Fruit fly (Drosophila melanogaster) whole organism, prepupa: Measurements from ENCODE around the gene CG4318.
A peak's percentile ranks its signal among the peaks of the same experiment; 100 is the strongest.

Experiments
- Blimp-1 ChIP-seq: fragments of 200-800 bp; sonication (Bioruptor generic); optimal IDR thresholded peaks from 3 replicates; lab custom pipeline; 2017; ENCODE audit warnings: missing biosample characterization, missing genetic modification characterization, mild to moderate bottlenecking, moderate library complexity, missing genetic modification reagents
- CG10669 ChIP-seq: fragments of 200-800 bp; sonication (Bioruptor generic); optimal IDR thresholded peaks from 3 replicates; lab custom pipeline; 2018; ENCODE audit warnings: missing biosample characterization, mild to moderate bottlenecking, missing genetic modification characterization, moderate library complexity
- CG11294 ChIP-seq: fragments of 200-800 bp; sonication (Bioruptor generic); IDR thresholded peaks from 2 replicates; pipeline ENCODE4 v1.3.6; 2022; ENCODE audit warnings: missing biosample characterization, missing genetic modification characterization
- CG11762 ChIP-seq: fragments of 200-800 bp; sonication (Bioruptor generic); optimal IDR thresholded peaks from 3 replicates; lab custom pipeline; 2016; ENCODE audit warnings: missing biosample characterization, missing genetic modification characterization; ENCODE audit not compliant: insufficient read depth
- CG15336 ChIP-seq: fragments of 200-800 bp; sonication (Bioruptor generic); IDR thresholded peaks from 2 replicates; pipeline ENCODE4 v1.3.6; 2022; ENCODE audit warnings: missing biosample characterization, missing genetic modification characterization
- CG1621 ChIP-seq: fragments of 200-800 bp; sonication (Bioruptor generic); optimal IDR thresholded peaks from 3 replicates; lab custom pipeline; 2018; ENCODE audit warnings: missing biosample characterization, mild to moderate bottlenecking, missing genetic modification characterization
- CG3032 ChIP-seq: fragments of 200-800 bp; optimal IDR thresholded peaks from 2 replicates; lab custom pipeline; 2019; ENCODE audit warnings: missing biosample characterization, mild to moderate bottlenecking, missing genetic modification characterization, moderate library complexity
- CG31627 ChIP-seq: fragments of 200-800 bp; sonication (Bioruptor generic); optimal IDR thresholded peaks from 3 replicates; lab custom pipeline; 2016; ENCODE audit warnings: missing biosample characterization, missing genetic modification characterization
- CG34406 ChIP-seq: fragments of 200-800 bp; sonication (Bioruptor generic); optimal IDR thresholded peaks from 3 replicates; lab custom pipeline; 2016; ENCODE audit warnings: missing biosample characterization, missing genetic modification characterization
- CG3919 ChIP-seq: fragments of 200-800 bp; sonication (Bioruptor generic); optimal IDR thresholded peaks from 3 replicates; lab custom pipeline; 2016; ENCODE audit warnings: missing biosample characterization, missing genetic modification characterization
- CG4318 ChIP-seq: fragments of 200-800 bp; sonication (Bioruptor generic); optimal IDR thresholded peaks from 3 replicates; lab custom pipeline; 2017; ENCODE audit warnings: missing biosample characterization, mild to moderate bottlenecking, missing genetic modification characterization
- CG6163 ChIP-seq: fragments of 200-800 bp; sonication (Bioruptor generic); IDR thresholded peaks from 3 replicates; pipeline ENCODE4 v1.3.6; 2022; ENCODE audit warnings: missing biosample characterization, missing genetic modification characterization
- CG6792 ChIP-seq: fragments of 200-800 bp; sonication (Bioruptor generic); optimal IDR thresholded peaks from 3 replicates; lab custom pipeline; 2016; ENCODE audit warnings: missing biosample characterization, missing genetic modification characterization
- CG6854 ChIP-seq: fragments of 200-800 bp; sonication (Bioruptor generic); optimal IDR thresholded peaks from 2 replicates; lab custom pipeline; 2017; ENCODE audit warnings: missing biosample characterization, mild to moderate bottlenecking, missing genetic modification characterization
- CG8119 ChIP-seq: fragments of 200-800 bp; sonication (Bioruptor generic); IDR thresholded peaks from 3 replicates; pipeline ENCODE4 v1.3.6; 2022; ENCODE audit warnings: missing biosample characterization, missing genetic modification characterization
- CG8632 ChIP-seq: fragments of 200-800 bp; sonication (Bioruptor generic); optimal IDR thresholded peaks from 3 replicates; lab custom pipeline; 2016; ENCODE audit warnings: missing biosample characterization, missing genetic modification characterization
- CG9139 ChIP-seq: fragments of 200-800 bp; sonication (Bioruptor generic); optimal IDR thresholded peaks from 3 replicates; lab custom pipeline; 2017; ENCODE audit warnings: missing biosample characterization, mild to moderate bottlenecking, missing genetic modification characterization
- Eip75B ChIP-seq: fragments of 200-800 bp; sonication (Bioruptor generic); optimal IDR thresholded peaks from 3 replicates; lab custom pipeline; 2016; ENCODE audit warnings: missing biosample characterization, missing genetic modification characterization
- Eip78C ChIP-seq: fragments of 200-800 bp; sonication (Bioruptor generic); peaks from one replicate; lab custom pipeline; 2016; ENCODE audit warnings: missing biosample characterization, missing genetic modification characterization
- Eip93F ChIP-seq: fragments of 200-800 bp; sonication (Bioruptor generic); optimal IDR thresholded peaks from 2 replicates; lab custom pipeline; 2016; ENCODE audit warnings: missing biosample characterization, mild to moderate bottlenecking, missing genetic modification characterization
- Ets21C ChIP-seq: fragments of 200-800 bp; sonication (Bioruptor generic); optimal IDR thresholded peaks from 3 replicates; lab custom pipeline; 2016; ENCODE audit warnings: missing biosample characterization, missing genetic modification characterization
- Ets96B ChIP-seq: fragments of 200-800 bp; optimal IDR thresholded peaks from 2 replicates; lab custom pipeline; 2019; ENCODE audit warnings: missing biosample characterization, mild to moderate bottlenecking, missing genetic modification characterization, moderate library complexity
- Gug ChIP-seq: fragments of 200-800 bp; sonication (Bioruptor generic); IDR thresholded peaks from 2 replicates; pipeline ENCODE4 v1.3.6; 2022; ENCODE audit warnings: missing biosample characterization, missing genetic modification characterization
- Hr39 ChIP-seq: fragments of 200-800 bp; sonication (Bioruptor generic); optimal IDR thresholded peaks from 2 replicates; lab custom pipeline; 2016; ENCODE audit warnings: missing biosample characterization, missing genetic modification characterization
- Lpt ChIP-seq: fragments of 200-800 bp; sonication (Bioruptor generic); optimal IDR thresholded peaks from 3 replicates; lab custom pipeline; 2016; ENCODE audit warnings: missing biosample characterization, missing genetic modification characterization
- Met ChIP-seq: fragments of 200-800 bp; sonication (Bioruptor generic); optimal IDR thresholded peaks from 3 replicates; lab custom pipeline; 2016; ENCODE audit warnings: missing biosample characterization, missing genetic modification characterization
- OdsH ChIP-seq: fragments of 200-800 bp; sonication (Bioruptor generic); optimal IDR thresholded peaks from 3 replicates; lab custom pipeline; 2016; ENCODE audit warnings: missing biosample characterization, missing genetic modification characterization
- Smox ChIP-seq: fragments of 200-800 bp; sonication (Bioruptor generic); optimal IDR thresholded peaks from 3 replicates; lab custom pipeline; 2016; ENCODE audit warnings: missing biosample characterization, missing genetic modification characterization
- Sox102F ChIP-seq: fragments of 200-800 bp; sonication (Bioruptor generic); optimal IDR thresholded peaks from 2 replicates; lab custom pipeline; 2016; ENCODE audit warnings: missing biosample characterization, mild to moderate bottlenecking, missing genetic modification characterization
- Sox14 ChIP-seq: fragments of 200-800 bp; sonication (Bioruptor generic); optimal IDR thresholded peaks from 3 replicates; lab custom pipeline; 2016; ENCODE audit warnings: missing biosample characterization, missing genetic modification characterization
- achi ChIP-seq: fragments of 200-800 bp; sonication (Bioruptor generic); optimal IDR thresholded peaks from 3 replicates; lab custom pipeline; 2016; ENCODE audit warnings: missing biosample characterization, missing genetic modification characterization
- acj6 ChIP-seq: fragments of 200-800 bp; sonication (Bioruptor generic); optimal IDR thresholded peaks from 3 replicates; lab custom pipeline; 2016; ENCODE audit warnings: missing biosample characterization, missing genetic modification characterization
- dsx ChIP-seq: fragments of 200-800 bp; optimal IDR thresholded peaks from 3 replicates; lab custom pipeline; 2019; ENCODE audit warnings: missing biosample characterization, mild to moderate bottlenecking, missing genetic modification characterization, moderate library complexity; ENCODE audit not compliant: poor library complexity, severe bottlenecking
- eg ChIP-seq: fragments of 200-800 bp; sonication (Bioruptor generic); IDR thresholded peaks from 3 replicates; pipeline ENCODE4 v1.3.6; 2022; ENCODE audit warnings: missing biosample characterization, missing genetic modification characterization
- esn ChIP-seq: fragments of 200-800 bp; sonication (Bioruptor generic); optimal IDR thresholded peaks from 2 replicates; lab custom pipeline; 2016; ENCODE audit warnings: missing biosample characterization, mild to moderate bottlenecking, missing genetic modification characterization, moderate library complexity
- fd59A ChIP-seq: fragments of 200-800 bp; sonication (Bioruptor generic); optimal IDR thresholded peaks from 2 replicates; lab custom pipeline; 2017; ENCODE audit warnings: missing biosample characterization, mild to moderate bottlenecking, missing genetic modification characterization, missing genetic modification reagents
- fkh ChIP-seq: fragments of 200-800 bp; sonication (Bioruptor generic); optimal IDR thresholded peaks from 3 replicates; lab custom pipeline; 2017; ENCODE audit warnings: missing biosample characterization, mild to moderate bottlenecking, missing genetic modification characterization, moderate library complexity
- lz ChIP-seq: fragments of 200-800 bp; sonication (Bioruptor generic); optimal IDR thresholded peaks from 3 replicates; lab custom pipeline; 2016; ENCODE audit warnings: missing biosample characterization, missing genetic modification characterization
- pdm3 ChIP-seq: fragments of 200-800 bp; sonication (Bioruptor generic); optimal IDR thresholded peaks from 3 replicates; lab custom pipeline; 2016; ENCODE audit warnings: missing biosample characterization, missing genetic modification characterization
- salr ChIP-seq, 2 experiments: fragments of 200-800 bp; sonication (Bioruptor generic); optimal IDR thresholded peaks; 3 replicates each; lab custom pipeline; 2016 to 2018; ENCODE audit warnings: missing biosample characterization in 2 of 2, missing genetic modification characterization in 2 of 2, mild to moderate bottlenecking in 1 of 2
- spab ChIP-seq: fragments of 200-800 bp; sonication (Bioruptor generic); optimal IDR thresholded peaks from 2 replicates; lab custom pipeline; 2017; ENCODE audit warnings: missing biosample characterization, mild to moderate bottlenecking, missing genetic modification characterization, missing genetic modification reagents
- ss ChIP-seq, 2 experiments: fragments of 200-800 bp; sonication (Bioruptor generic); optimal IDR thresholded peaks; 2 replicates in 1 of 2; 3 replicates in 1 of 2; lab custom pipeline; 2017 to 2018; ENCODE audit warnings: mild to moderate bottlenecking in 2 of 2, missing biosample characterization in 2 of 2, missing genetic modification characterization in 2 of 2, moderate library complexity in 1 of 2
- svp ChIP-seq: fragments of 200-800 bp; sonication (Bioruptor generic); peaks from one replicate; lab custom pipeline; 2016; ENCODE audit warnings: missing biosample characterization, missing genetic modification characterization
- topi ChIP-seq: fragments of 200-800 bp; sonication (Bioruptor generic); optimal IDR thresholded peaks from 3 replicates; lab custom pipeline; 2016; ENCODE audit warnings: missing biosample characterization, missing genetic modification characterization
- vri ChIP-seq: fragments of 200-800 bp; sonication (Bioruptor generic); optimal IDR thresholded peaks from 3 replicates; lab custom pipeline; 2016; ENCODE audit warnings: missing biosample characterization, mild to moderate bottlenecking, missing genetic modification characterization

The CG4318 gene

DNA sequence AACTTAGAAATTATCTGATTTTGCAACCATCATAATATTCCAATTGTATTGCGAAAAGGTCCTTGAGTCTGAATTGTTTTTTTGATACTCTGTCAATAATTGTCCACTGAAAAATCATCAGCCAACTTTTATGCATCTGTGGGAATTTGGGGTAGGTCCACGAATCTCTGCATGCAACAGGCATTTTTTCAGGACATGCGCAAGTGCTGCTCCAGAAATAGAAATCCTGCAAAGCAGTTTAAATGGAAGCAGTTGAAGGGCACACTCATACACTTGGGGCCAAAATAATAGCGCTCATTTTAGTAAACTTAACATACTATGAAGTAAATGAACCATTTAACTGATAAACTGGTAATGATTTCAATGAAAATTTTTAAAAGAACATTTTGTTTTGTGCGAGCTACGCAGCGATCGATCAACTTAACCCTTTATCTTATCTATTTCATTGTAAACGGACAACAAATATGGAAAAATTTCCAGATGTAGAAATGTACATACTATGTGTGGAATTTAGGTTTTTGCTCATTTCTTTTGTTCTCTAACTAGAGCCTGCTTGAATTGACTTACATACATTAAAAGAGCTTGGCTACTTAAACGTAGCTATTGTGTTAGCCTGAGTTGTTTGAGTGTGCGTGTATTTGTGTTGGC lies 24.4 kb downstream of the CG4318 start (continued):
- TF ChIP-seq Eip93F (GFP tag; lab: Kevin White, UChicago) (no peak), Smox (GFP tag; lab: Kevin White, UChicago) (peak; percentile 37), spab (GFP tag; lab: Kevin White, UChicago) (peak; percentile 52), Eip75B (GFP tag; lab: Kevin White, UChicago) (peak; percentile 61), CG8632 (peak; percentile 58), ss (GFP tag; optimal IDR thresholded peaks at IDR 0.05; lab: Kevin White, UChicago) (peak; percentile 11 to 55), OdsH (GFP tag; lab: Kevin White, UChicago) (peak; percentile 55), salr (GFP tag; optimal IDR thresholded peaks at IDR 0.05; lab: Kevin White, UChicago) (peak in 1 of 2 experiments; percentile 26), CG1621 (tag; lab: Kevin White, UChicago) (peak; percentile 46), Hr39 (GFP tag; lab: Kevin White, UChicago) (peak; percentile 38), CG6854 (GFP tag; lab: Kevin White, UChicago) (no peak), Lpt (GFP tag; lab: Kevin White, UChicago) (no peak), CG3032 (tag; lab: Kevin White, UChicago) (peak; percentile 63), CG11762 (GFP tag; lab: Kevin White, UChicago) (peak; percentile 13), acj6 (GFP tag; lab: Kevin White, UChicago) (peak; percentile 64), lz (GFP tag; lab: Kevin White, UChicago) (peak; percentile 32), CG31627 (GFP tag; lab: Kevin White, UChicago) (peak; percentile 60), CG8119 (GFP tag; lab: Robert Waterston, UW) (peak; percentile 66), CG10669 (GFP tag; lab: Kevin White, UChicago) (peak; percentile 64), Sox102F (GFP tag; lab: Kevin White, UChicago) (peak; percentile 43), CG11294 (GFP tag; lab: Robert Waterston, UW) (no peak), CG6792 (GFP tag; lab: Kevin White, UChicago) (peak; percentile 47), Met (peak; percentile 56), Blimp-1 (GFP tag; lab: Kevin White, UChicago) (no peak), pdm3 (GFP tag; lab: Kevin White, UChicago) (peak; percentile 60), CG9139 (peak; percentile 45), Ets21C (GFP tag; lab: Kevin White, UChicago) (peak; percentile 2)

DNA sequence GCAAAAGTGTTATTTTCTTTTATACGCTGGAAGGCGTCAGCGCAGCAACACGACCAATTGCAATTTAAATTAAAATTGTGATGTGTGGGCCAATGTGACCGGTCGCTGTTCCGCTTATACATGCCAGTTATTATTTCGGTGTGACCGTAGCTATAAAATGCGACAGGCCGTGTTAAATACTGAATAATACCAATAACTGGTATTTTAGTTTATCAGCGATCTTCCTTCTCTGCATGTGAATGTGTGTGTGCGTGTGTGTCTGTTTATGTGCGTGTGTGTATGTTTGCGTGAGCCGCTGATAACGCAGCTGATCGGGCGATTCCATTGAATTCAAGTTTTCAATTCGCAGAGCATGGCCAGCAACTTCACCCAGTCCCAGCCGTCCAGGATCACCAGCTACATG lies 26.0 kb downstream of the CG4318 start, which contains the start of the genes CG32638, CG15717 and MFS10:
Gene CG32638 (minus strand): TSS at position 45 of the 403 bp plus-strand sequence.
Gene CG15717 (plus strand): TSS at position 203 of the 403 bp plus-strand sequence.
Gene MFS10 (plus strand): TSS at position 269 of the 403 bp plus-strand sequence.
- TF ChIP-seq acj6 (GFP tag; lab: Kevin White, UChicago) (no peak), Blimp-1 (GFP tag; lab: Kevin White, UChicago) (no peak), CG8119 (GFP tag; lab: Robert Waterston, UW) (no peak), Ets96B (tag; lab: Kevin White, UChicago) (no peak), Sox14 (peak; percentile 14), Hr39 (GFP tag; lab: Kevin White, UChicago) (no peak), CG6163 (peak; percentile 29; the same call in 1 of the 3 replicates), esn (GFP tag; lab: Kevin White, UChicago) (peak; percentile 33), CG3919 (no peak), Eip75B (GFP tag; lab: Kevin White, UChicago) (peak; percentile 25), topi (GFP tag; lab: Kevin White, UChicago) (peak; percentile 21), spab (GFP tag; lab: Kevin White, UChicago) (no peak), CG4318 (no peak), achi (no peak), OdsH (GFP tag; lab: Kevin White, UChicago) (no peak), Lpt (GFP tag; lab: Kevin White, UChicago) (no peak), ss (GFP tag; optimal IDR thresholded peaks at IDR 0.05; lab: Kevin White, UChicago) (no peak), fkh (GFP tag; lab: Kevin White, UChicago) (peak; percentile 54), Gug (no peak), CG34406 (GFP tag; lab: Kevin White, UChicago) (no peak), CG31627 (GFP tag; lab: Kevin White, UChicago) (no peak), dsx (GFP tag; lab: Kevin White, UChicago) (peak; percentile 14), svp (GFP tag; lab: Kevin White, UChicago) (peak; percentile 76), CG15336 (GFP tag; lab: Robert Waterston, UW) (no peak; the same call in 1 of the 2 replicates), Eip93F (GFP tag; lab: Kevin White, UChicago) (no peak), CG9139 (no peak), vri (GFP tag; lab: Kevin White, UChicago) (no peak), eg (GFP tag; lab: Robert Waterston, UW) (peak; percentile 30; the same call in 1 of the 3 replicates), Eip78C (peak; percentile 78), pdm3 (GFP tag; lab: Kevin White, UChicago) (no peak), fd59A (GFP tag; lab: Kevin White, UChicago) (no peak)
